Worm (Caenorhabditis elegans) whole organism, midembryonic: ENCODE measurements around the gene F47B10.9.

Source experiments
- cog-1 ChIP-seq: sonication (generic microtip); optimal IDR thresholded peaks from 2 replicates; lab custom pipeline; 2016; ENCODE audit warnings: missing genetic modification characterization, missing compliant biosample characterization
- med-1 ChIP-seq: sonication (generic microtip); optimal IDR thresholded peaks from 2 replicates; lab custom pipeline; 2017; ENCODE audit warnings: missing genetic modification characterization, mild to moderate bottlenecking, missing compliant biosample characterization, antibody characterized with exemption, missing genetic modification reagents; ENCODE audit not compliant: insufficient read depth

- no peak for TF ChIP-seq med-1 (GFP tag; lab: Kevin White, UChicago)
- TF ChIP-seq cog-1 (tag; lab: Kevin White, UChicago): no peak
These were observed 30.7 kb downstream of the F47B10.9 start, which contains the start of gene T21E8.7 for ce11 chrX:10883203-10883602.
